Worm (Caenorhabditis elegans): ENCODE results near the gene cup-4.

Gene cup-4

ce11 chrIII:7835684-7836083, 30.6 kb upstream of the cup-4 start:
- TF ChIP-seq hmg-4 (GFP tag; optimal IDR thresholded peaks at IDR 0.05): no peak
- no peak for TF ChIP-seq F13C5.2 (tag; optimal IDR thresholded peaks at IDR 0.05)
- no peak for TF ChIP-seq flt-1 (GFP tag; IDR thresholded peaks at IDR 0.05)
- no peak for TF ChIP-seq ceh-36 (tag; optimal IDR thresholded peaks at IDR 0.05)
- TF ChIP-seq sea-1 (GFP tag; conservative IDR thresholded peaks at IDR 0.05): no peak
- TF ChIP-seq aly-1 (tag; optimal IDR thresholded peaks at IDR 0.05): no peak
- no peak for TF ChIP-seq hmbx-1 (tag; optimal IDR thresholded peaks at IDR 0.05)
- no peak for TF ChIP-seq hnd-1 (tag; optimal IDR thresholded peaks at IDR 0.05)
- no peak for TF ChIP-seq B0310.2 (tag; optimal IDR thresholded peaks at IDR 0.05)
- TF ChIP-seq pes-1 (GFP tag; IDR thresholded peaks at IDR 0.05): no peak
- TF ChIP-seq tbx-37 (GFP tag; conservative IDR thresholded peaks at IDR 0.05): no peak
- no peak for TF ChIP-seq tbx-11 (GFP tag; IDR thresholded peaks at IDR 0.05)
- TF ChIP-seq scrt-1 (GFP tag; IDR thresholded peaks at IDR 0.05): no peak
- no peak for TF ChIP-seq ets-7 (tag; optimal IDR thresholded peaks at IDR 0.05)
- TF ChIP-seq ceh-13 (GFP tag; optimal IDR thresholded peaks at IDR 0.05): no peak
- TF ChIP-seq ama-1 (optimal IDR thresholded peaks at IDR 0.05): no peak
- no peak for TF ChIP-seq tra-4 (tag; optimal IDR thresholded peaks at IDR 0.05)

- TF ChIP-seq ceh-36 (tag; optimal IDR thresholded peaks at IDR 0.05): no peak
- TF ChIP-seq scrt-1 (GFP tag; IDR thresholded peaks at IDR 0.05): no peak
- TF ChIP-seq hmbx-1 (tag; optimal IDR thresholded peaks at IDR 0.05): no peak
- TF ChIP-seq tbx-11 (GFP tag; IDR thresholded peaks at IDR 0.05): no peak
- no peak for TF ChIP-seq tra-4 (tag; optimal IDR thresholded peaks at IDR 0.05)
- TF ChIP-seq hmg-4 (GFP tag; optimal IDR thresholded peaks at IDR 0.05): no peak
- TF ChIP-seq hnd-1 (tag; optimal IDR thresholded peaks at IDR 0.05): no peak
- no peak for TF ChIP-seq F13C5.2 (tag; optimal IDR thresholded peaks at IDR 0.05)
- no peak for TF ChIP-seq flt-1 (GFP tag; IDR thresholded peaks at IDR 0.05)
Measured at ce11 chrIII:7837567-7837966, 28.7 kb upstream of the cup-4 start.

- no peak for TF ChIP-seq F13C5.2 (tag; optimal IDR thresholded peaks at IDR 0.05)
- no peak for TF ChIP-seq aly-1 (tag; optimal IDR thresholded peaks at IDR 0.05)
- TF ChIP-seq ama-1 (optimal IDR thresholded peaks at IDR 0.05): no peak
- TF ChIP-seq B0310.2 (tag; optimal IDR thresholded peaks at IDR 0.05): no peak
- TF ChIP-seq sea-1 (GFP tag; conservative IDR thresholded peaks at IDR 0.05): no peak
- no peak for TF ChIP-seq tbx-37 (GFP tag; conservative IDR thresholded peaks at IDR 0.05)
- no peak for TF ChIP-seq tra-4 (tag; optimal IDR thresholded peaks at IDR 0.05)
- no peak for TF ChIP-seq tbx-11 (GFP tag; IDR thresholded peaks at IDR 0.05)
- no peak for TF ChIP-seq ceh-36 (tag; optimal IDR thresholded peaks at IDR 0.05)
- no peak for TF ChIP-seq hmbx-1 (tag; optimal IDR thresholded peaks at IDR 0.05)
- no peak for TF ChIP-seq scrt-1 (GFP tag; IDR thresholded peaks at IDR 0.05)
- no peak for TF ChIP-seq pes-1 (GFP tag; IDR thresholded peaks at IDR 0.05)
- no peak for TF ChIP-seq hmg-4 (GFP tag; optimal IDR thresholded peaks at IDR 0.05)
- TF ChIP-seq flt-1 (GFP tag; IDR thresholded peaks at IDR 0.05): no peak
Measured at ce11 chrIII:7838907-7839642, 27.2 kb upstream of the cup-4 start, which contains the start of gene ceh-23. Gene ceh-23 (plus strand): TSS chrIII:7839592.

ce11 chrIII:7843536-7843935, 22.8 kb upstream of the cup-4 start, which contains the start of gene ZK652.8:
Gene ZK652.8 (minus strand): TSS chrIII:7843636.
- no peak for TF ChIP-seq tbx-11 (GFP tag; IDR thresholded peaks at IDR 0.05)
- no peak for TF ChIP-seq B0310.2 (tag; optimal IDR thresholded peaks at IDR 0.05)
- no peak for TF ChIP-seq tbx-37 (GFP tag; conservative IDR thresholded peaks at IDR 0.05)
- TF ChIP-seq ama-1 (optimal IDR thresholded peaks at IDR 0.05): no peak
- TF ChIP-seq F13C5.2 (tag; optimal IDR thresholded peaks at IDR 0.05): no peak
- no peak for TF ChIP-seq ets-7 (tag; optimal IDR thresholded peaks at IDR 0.05)
- TF ChIP-seq hmbx-1 (tag; optimal IDR thresholded peaks at IDR 0.05): no peak
- TF ChIP-seq ceh-13 (GFP tag; optimal IDR thresholded peaks at IDR 0.05): no peak
- TF ChIP-seq sea-1 (GFP tag; conservative IDR thresholded peaks at IDR 0.05): no peak
- TF ChIP-seq hnd-1 (tag; optimal IDR thresholded peaks at IDR 0.05): no peak
- TF ChIP-seq aly-1 (tag; optimal IDR thresholded peaks at IDR 0.05): no peak

ce11 chrIII:7848173-7848572, 18.1 kb upstream of the cup-4 start:
- TF ChIP-seq tbx-11 (GFP tag; IDR thresholded peaks at IDR 0.05): no peak
- TF ChIP-seq flt-1 (GFP tag; IDR thresholded peaks at IDR 0.05): no peak
- no peak for TF ChIP-seq F13C5.2 (tag; optimal IDR thresholded peaks at IDR 0.05)
- no peak for TF ChIP-seq tbx-37 (GFP tag; conservative IDR thresholded peaks at IDR 0.05)
- TF ChIP-seq tra-4 (tag; optimal IDR thresholded peaks at IDR 0.05): no peak
- no peak for TF ChIP-seq ets-7 (tag; optimal IDR thresholded peaks at IDR 0.05)
- TF ChIP-seq sea-1 (GFP tag; conservative IDR thresholded peaks at IDR 0.05): no peak
- no peak for TF ChIP-seq scrt-1 (GFP tag; IDR thresholded peaks at IDR 0.05)
- no peak for TF ChIP-seq B0310.2 (tag; optimal IDR thresholded peaks at IDR 0.05)
- no peak for TF ChIP-seq ama-1 (optimal IDR thresholded peaks at IDR 0.05)
- TF ChIP-seq hmbx-1 (tag; optimal IDR thresholded peaks at IDR 0.05): no peak
- no peak for TF ChIP-seq hmg-4 (GFP tag; optimal IDR thresholded peaks at IDR 0.05)
- TF ChIP-seq aly-1 (tag; optimal IDR thresholded peaks at IDR 0.05): no peak
- TF ChIP-seq hnd-1 (tag; optimal IDR thresholded peaks at IDR 0.05): no peak
- no peak for TF ChIP-seq ceh-36 (tag; optimal IDR thresholded peaks at IDR 0.05)
- no peak for TF ChIP-seq pes-1 (GFP tag; IDR thresholded peaks at IDR 0.05)
- no peak for TF ChIP-seq ceh-13 (GFP tag; optimal IDR thresholded peaks at IDR 0.05)

- TF ChIP-seq sea-1 (GFP tag; conservative IDR thresholded peaks at IDR 0.05): peak; percentile 77
- TF ChIP-seq tbx-37 (GFP tag; conservative IDR thresholded peaks at IDR 0.05): peak; percentile 74
- TF ChIP-seq B0310.2 (tag; optimal IDR thresholded peaks at IDR 0.05): peak; percentile 50
- TF ChIP-seq aly-1 (tag; optimal IDR thresholded peaks at IDR 0.05): no peak
- peak; percentile 52 for TF ChIP-seq hnd-1 (tag; optimal IDR thresholded peaks at IDR 0.05)
- no peak for TF ChIP-seq hmg-4 (GFP tag; optimal IDR thresholded peaks at IDR 0.05)
- peak; percentile 67 for TF ChIP-seq hmbx-1 (tag; optimal IDR thresholded peaks at IDR 0.05)
- no peak for TF ChIP-seq ama-1 (optimal IDR thresholded peaks at IDR 0.05)
- peak; percentile 64 for TF ChIP-seq ceh-36 (tag; optimal IDR thresholded peaks at IDR 0.05)
- peak; percentile 77 for TF ChIP-seq pes-1 (GFP tag; IDR thresholded peaks at IDR 0.05)
- peak; percentile 72 for TF ChIP-seq scrt-1 (GFP tag; IDR thresholded peaks at IDR 0.05)
- TF ChIP-seq flt-1 (GFP tag; IDR thresholded peaks at IDR 0.05): peak; percentile 80
- peak; percentile 56 for TF ChIP-seq ets-7 (tag; optimal IDR thresholded peaks at IDR 0.05)
- peak; percentile 49 for TF ChIP-seq ceh-13 (GFP tag; optimal IDR thresholded peaks at IDR 0.05)
- TF ChIP-seq tra-4 (tag; optimal IDR thresholded peaks at IDR 0.05): peak; percentile 41
- TF ChIP-seq tbx-11 (GFP tag; IDR thresholded peaks at IDR 0.05): peak; percentile 82
- TF ChIP-seq F13C5.2 (tag; optimal IDR thresholded peaks at IDR 0.05): peak; percentile 98
Measured at ce11 chrIII:7854494-7855184, 11.7 kb upstream of the cup-4 start, which contains the start of gene rpl-35. Gene rpl-35 (plus strand): TSS chrIII:7855134.
